Worm (Caenorhabditis elegans): ENCODE data around the gene F20D1.22.

DNA sequence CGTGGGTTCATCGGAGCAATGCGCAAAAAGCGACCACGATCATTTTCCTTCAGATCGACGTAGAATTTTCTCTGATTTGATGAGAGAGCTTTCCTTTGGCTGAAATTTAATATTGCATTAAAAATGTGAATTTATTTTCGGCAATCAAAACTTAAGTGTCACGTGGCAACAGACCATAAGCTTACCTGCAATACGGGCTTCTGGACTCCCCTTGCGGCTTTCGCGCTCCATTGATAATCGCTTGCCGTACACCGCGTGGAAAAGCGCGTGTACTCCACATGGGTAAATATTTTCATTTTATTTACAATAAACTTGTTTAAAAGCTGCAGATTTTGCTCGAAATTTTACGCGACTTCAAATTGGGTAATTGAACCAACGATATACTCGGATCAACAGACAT, 15.9 kb downstream of the F20D1.22 start, which contains the start of gene plp-2:
- TF ChIP-seq pha-4 (GFP tag; IDR thresholded peaks at IDR 0.05) (no peak), pha-4 (tag; optimal IDR thresholded peaks at IDR 0.05) (no peak), pqm-1 (tag; optimal IDR thresholded peaks at IDR 0.05) (no peak), ces-1 (GFP tag; optimal IDR thresholded peaks at IDR 0.05) (no peak), skn-1 (tag; optimal IDR thresholded peaks at IDR 0.05) (no peak), zag-1 (tag; optimal IDR thresholded peaks at IDR 0.05) (no peak), mdl-1 (tag; optimal IDR thresholded peaks at IDR 0.05) (no peak), snpc-4 (tag; optimal IDR thresholded peaks at IDR 0.05) (no peak), madf-5 (GFP tag; IDR thresholded peaks at IDR 0.05) (no peak), mep-1 (tag; optimal IDR thresholded peaks at IDR 0.05) (no peak), egl-43 (GFP tag; IDR thresholded peaks at IDR 0.05) (no peak), unc-62 (GFP tag; optimal IDR thresholded peaks at IDR 0.05 in 1 of 2) (peak in 1 of 2 experiments; percentile 79), unc-62 (tag; optimal IDR thresholded peaks at IDR 0.05) (no peak), ama-1 (optimal IDR thresholded peaks at IDR 0.05) (no peak), tra-1 (GFP tag; IDR thresholded peaks at IDR 0.05) (no peak)

All from whole organism, L4 larva.